Worm (Caenorhabditis elegans) whole organism, L4 larva: Measurements from ENCODE around the gene egl-46.
A peak's percentile ranks its signal among the peaks of the same experiment; 100 is the strongest.

ENCODE experiments used
- R02D3.7 ChIP-seq: fragments of 150-350 bp; sonication (generic microtip); optimal IDR thresholded peaks from 3 replicates; lab custom pipeline; 2014; ENCODE audit warnings: missing biosample characterization, missing genetic modification characterization
- aly-2 ChIP-seq: sonication (generic microtip); optimal IDR thresholded peaks from 2 replicates; lab custom pipeline; 2018; ENCODE audit warnings: missing biosample characterization, missing genetic modification characterization
- duxl-1 ChIP-seq: sonication (generic microtip); optimal IDR thresholded peaks from 2 replicates; lab custom pipeline; 2016; ENCODE audit warnings: mild to moderate bottlenecking, missing genetic modification characterization, moderate library complexity, missing compliant biosample characterization; ENCODE audit not compliant: poor library complexity
- lin-39 ChIP-seq: fragments of 150-350 bp; optimal IDR thresholded peaks from 2 replicates; lab custom pipeline; 2014; ENCODE audit warnings: missing biosample characterization, missing genetic modification reagents, missing genetic modification characterization
- nhr-11 ChIP-seq: fragments of 150-350 bp; optimal IDR thresholded peaks from 2 replicates; lab custom pipeline; 2014; ENCODE audit warnings: missing biosample characterization, missing genetic modification characterization
- nhr-28 ChIP-seq: fragments of 150-350 bp; optimal IDR thresholded peaks from 2 replicates; lab custom pipeline; 2014; ENCODE audit warnings: missing biosample characterization, missing genetic modification characterization
- nhr-77 ChIP-seq: fragments of 150-350 bp; optimal IDR thresholded peaks from 2 replicates; lab custom pipeline; 2014; ENCODE audit warnings: missing biosample characterization, missing genetic modification characterization
- pha-4 ChIP-seq, 2 experiments: fragments of 150-350 bp in 1 of 2; fragments of 200-800 bp in 1 of 2; sonication (Bioruptor generic) in 1 of 2; IDR thresholded peaks in 1 of 2; optimal IDR thresholded peaks in 1 of 2; 2 replicates each; pipeline versions ENCODE4 v1.3.6 to Lab custom; 2014 to 2022; ENCODE audit warnings: missing genetic modification characterization in 2 of 2, missing genetic modification reagents in 2 of 2, missing biosample characterization in 1 of 2, missing compliant biosample characterization in 1 of 2
- pqm-1 ChIP-seq: sonication (generic microtip); optimal IDR thresholded peaks from 2 replicates; lab custom pipeline; 2017; ENCODE audit warnings: missing biosample characterization, missing genetic modification characterization
- unc-62 ChIP-seq, 3 experiments: fragments of 150-350 bp in 1 of 3; sonication (generic microtip); optimal IDR thresholded peaks in 2 of 3; peaks in 1 of 3; 1 replicate in 1 of 3; 2 replicates in 2 of 3; lab custom pipeline; 2014 to 2017; ENCODE audit warnings: missing biosample characterization in 3 of 3, missing genetic modification characterization in 3 of 3, missing genetic modification reagents in 3 of 3, missing genotype in 1 of 3
- zag-1 ChIP-seq: fragments of 150-350 bp; optimal IDR thresholded peaks from 2 replicates; lab custom pipeline; 2014; ENCODE audit warnings: missing biosample characterization, missing genetic modification characterization

ce11 chrV:6655174-6655573, 26.2 kb downstream of the egl-46 start, which contains the start of gene syx-18:
- TF ChIP-seq nhr-28 (tag; lab: Kevin White, UChicago) (no peak), zag-1 (no peak), R02D3.7 (tag; lab: Kevin White, UChicago) (no peak), aly-2 (tag; lab: Kevin White, UChicago) (no peak), nhr-11 (no peak), unc-62 (GFP tag; optimal IDR thresholded peaks at IDR 0.05 in 1 of 2; lab: Kevin White, UChicago) (no peak), unc-62 (tag; optimal IDR thresholded peaks at IDR 0.05; lab: Kevin White, UChicago) (no peak), nhr-77 (tag; lab: Kevin White, UChicago) (no peak), duxl-1 (tag; lab: Kevin White, UChicago) (peak; percentile 28), pha-4 (GFP tag; IDR thresholded peaks at IDR 0.05; lab: Robert Waterston, UW) (no peak), pha-4 (tag; optimal IDR thresholded peaks at IDR 0.05; lab: Kevin White, UChicago) (no peak), lin-39 (tag; lab: Kevin White, UChicago) (no peak), pqm-1 (no peak)
